Fruit fly (Drosophila melanogaster) whole organism, embryonic: ENCODE results near the gene shv.

Experiments
- CG14050 ChIP-seq: fragments of 200-800 bp; sonication (Bioruptor generic); IDR thresholded peaks from 3 replicates; pipeline ENCODE4 v1.3.6; 2022; ENCODE audit warnings: missing biosample characterization, missing genetic modification characterization
- CG14965 ChIP-seq: fragments of 200-800 bp; sonication (Bioruptor generic); optimal IDR thresholded peaks from 2 replicates; lab custom pipeline; 2016; ENCODE audit warnings: missing biosample characterization, missing genetic modification characterization, borderline replicate concordance
- CG1602 ChIP-seq: fragments of 200-800 bp; sonication (Bioruptor generic); optimal IDR thresholded peaks from 3 replicates; lab custom pipeline; 2016; ENCODE audit warnings: missing biosample characterization, missing genetic modification characterization
- CG16813 ChIP-seq: fragments of 200-800 bp; sonication (Bioruptor generic); IDR thresholded peaks from 3 replicates; pipeline ENCODE4 v1.3.6; 2022; ENCODE audit warnings: missing biosample characterization, missing genetic modification characterization; ENCODE audit not compliant: partially characterized antibody
- CG17612 ChIP-seq: fragments of 200-800 bp; sonication (Bioruptor generic); IDR thresholded peaks from 2 replicates; pipeline ENCODE4 v1.3.6; 2022; ENCODE audit warnings: missing biosample characterization, missing genetic modification characterization
- CG3065 ChIP-seq: fragments of 200-800 bp; sonication (Bioruptor generic); optimal IDR thresholded peaks from 2 replicates; lab custom pipeline; 2016; ENCODE audit warnings: missing biosample characterization, missing genetic modification characterization
- CG31388 ChIP-seq: fragments of 200-800 bp; sonication (Bioruptor generic); optimal IDR thresholded peaks from 2 replicates; lab custom pipeline; 2016; ENCODE audit warnings: missing biosample characterization, missing genetic modification characterization
- CG3407 ChIP-seq: fragments of 200-800 bp; sonication (Bioruptor generic); optimal IDR thresholded peaks from 2 replicates; lab custom pipeline; 2018; ENCODE audit warnings: missing biosample characterization, mild to moderate bottlenecking, missing genetic modification characterization
- CG34224 ChIP-seq: fragments of 200-800 bp; sonication (Bioruptor generic); IDR thresholded peaks from 3 replicates; pipeline ENCODE4 v1.3.6; 2022; ENCODE audit warnings: missing biosample characterization, missing genetic modification characterization; ENCODE audit not compliant: partially characterized antibody
- CG4360 ChIP-seq: fragments of 200-800 bp; sonication (Bioruptor generic); IDR thresholded peaks from 2 replicates; pipeline ENCODE4 v1.3.6; 2022; ENCODE audit warnings: missing biosample characterization, missing genetic modification characterization
- CG5953 ChIP-seq: fragments of 200-800 bp; sonication (Bioruptor generic); IDR thresholded peaks from 2 replicates; pipeline ENCODE4 v1.3.6; 2022; ENCODE audit warnings: missing biosample characterization, missing genetic modification characterization
- CG7745 ChIP-seq: fragments of 200-800 bp; sonication (Bioruptor generic); optimal IDR thresholded peaks from 2 replicates; lab custom pipeline; 2018; ENCODE audit warnings: missing biosample characterization, mild to moderate bottlenecking, missing genetic modification characterization, moderate library complexity
- CG9727 ChIP-seq: fragments of 200-800 bp; sonication (Bioruptor generic); optimal IDR thresholded peaks from 3 replicates; lab custom pipeline; 2017; ENCODE audit warnings: missing biosample characterization, mild to moderate bottlenecking, missing genetic modification characterization
- CG9817 ChIP-seq: fragments of 200-800 bp; sonication (Bioruptor generic); optimal IDR thresholded peaks from 2 replicates; lab custom pipeline; 2018; ENCODE audit warnings: missing biosample characterization, mild to moderate bottlenecking, missing genetic modification characterization, moderate library complexity
- Dll ChIP-seq: fragments of 200-800 bp; sonication (Bioruptor generic); IDR thresholded peaks from 4 replicates; pipeline ENCODE4 v1.3.6; 2022; ENCODE audit warnings: missing biosample characterization, missing genetic modification characterization; ENCODE audit not compliant: partially characterized antibody
- E2f2 ChIP-seq: fragments of 200-800 bp; sonication (Bioruptor generic); IDR thresholded peaks from 2 replicates; pipeline ENCODE4 v1.3.6; 2022; ENCODE audit warnings: missing biosample characterization, missing genetic modification characterization
- Ets97D ChIP-seq: fragments of 200-800 bp; sonication (Bioruptor generic); optimal IDR thresholded peaks from 3 replicates; lab custom pipeline; 2016; ENCODE audit warnings: missing biosample characterization, missing genetic modification characterization
- Gsc ChIP-seq: fragments of 200-800 bp; sonication (Bioruptor generic); IDR thresholded peaks from 2 replicates; pipeline ENCODE4 v1.3.6; 2022; ENCODE audit warnings: missing biosample characterization, missing genetic modification characterization
- Hey ChIP-seq: fragments of 200-800 bp; sonication (Bioruptor generic); optimal IDR thresholded peaks from 3 replicates; lab custom pipeline; 2018; ENCODE audit warnings: missing biosample characterization, mild to moderate bottlenecking, missing genetic modification characterization
- Hmx ChIP-seq: fragments of 200-800 bp; sonication (Bioruptor generic); optimal IDR thresholded peaks from 2 replicates; lab custom pipeline; 2016; ENCODE audit warnings: missing biosample characterization, missing genetic modification characterization
- Hr78 ChIP-seq, 2 experiments: fragments of 200-800 bp in 1 of 2; fragments of >200 bp in 1 of 2; sonication (Bioruptor generic) in 1 of 2; optimal IDR thresholded peaks; 2 replicates each; lab custom pipeline; 2017 to 2019; ENCODE audit warnings: missing biosample characterization in 2 of 2, missing genetic modification characterization in 2 of 2, mild to moderate bottlenecking in 1 of 2, moderate library complexity in 1 of 2
- Hsf ChIP-seq: fragments of 200-800 bp; sonication (Bioruptor generic); optimal IDR thresholded peaks from 3 replicates; lab custom pipeline; 2016; ENCODE audit warnings: missing biosample characterization, missing genetic modification characterization
- Nf-YC ChIP-seq: fragments of 200-800 bp; optimal IDR thresholded peaks from 3 replicates; lab custom pipeline; 2019; ENCODE audit warnings: missing biosample characterization, mild to moderate bottlenecking, missing genetic modification characterization, moderate library complexity
- Side ChIP-seq: fragments of 200-800 bp; sonication (Bioruptor generic); optimal IDR thresholded peaks from 2 replicates; lab custom pipeline; 2016; ENCODE audit warnings: missing biosample characterization, missing genetic modification characterization
- Sin3A ChIP-seq: fragments of >200 bp; optimal IDR thresholded peaks from 2 replicates; lab custom pipeline; 2018
- abd-A ChIP-seq: fragments of 200-800 bp; sonication (Bioruptor generic); optimal IDR thresholded peaks from 3 replicates; lab custom pipeline; 2019; ENCODE audit warnings: missing biosample characterization, mild to moderate bottlenecking, missing genetic modification characterization, moderate library complexity
- crc ChIP-seq: fragments of 200-800 bp; sonication (Bioruptor generic); optimal IDR thresholded peaks from 2 replicates; lab custom pipeline; 2016; ENCODE audit warnings: missing biosample characterization, missing genetic modification characterization
- crp ChIP-seq, 2 experiments: fragments of 200-800 bp; sonication (Bioruptor generic); optimal IDR thresholded peaks; 2 replicates in 1 of 2; 3 replicates in 1 of 2; lab custom pipeline; 2017; ENCODE audit warnings: missing biosample characterization in 2 of 2, missing genetic modification characterization in 2 of 2, mild to moderate bottlenecking in 1 of 2, moderate library complexity in 1 of 2
- fd3F ChIP-seq: fragments of 200-800 bp; sonication (Bioruptor generic); optimal IDR thresholded peaks from 2 replicates; lab custom pipeline; 2018; ENCODE audit warnings: missing biosample characterization, mild to moderate bottlenecking, missing genetic modification characterization, moderate library complexity
- grn ChIP-seq: fragments of 200-800 bp; sonication (Bioruptor generic); optimal IDR thresholded peaks from 3 replicates; lab custom pipeline; 2017; ENCODE audit warnings: missing biosample characterization, missing genetic modification characterization
- gsb-n ChIP-seq: fragments of 200-800 bp; sonication (Bioruptor generic); optimal IDR thresholded peaks from 3 replicates; lab custom pipeline; 2018; ENCODE audit warnings: missing biosample characterization, mild to moderate bottlenecking, missing genetic modification characterization
- hth ChIP-seq: fragments of >200 bp; optimal IDR thresholded peaks from 2 replicates; lab custom pipeline; 2017; ENCODE audit warnings: inconsistent platforms
- jing ChIP-seq: fragments of 200-800 bp; sonication (Bioruptor generic); optimal IDR thresholded peaks from 2 replicates; lab custom pipeline; 2018; ENCODE audit warnings: missing biosample characterization, mild to moderate bottlenecking, missing genetic modification characterization
- knrl ChIP-seq: fragments of 200-800 bp; sonication (Bioruptor generic); IDR thresholded peaks from 3 replicates; pipeline ENCODE4 v1.3.6; 2022; ENCODE audit warnings: missing biosample characterization, missing genetic modification characterization; ENCODE audit not compliant: partially characterized antibody
- lov ChIP-seq, 2 experiments: fragments of 200-800 bp in 1 of 2; fragments of >200 bp in 1 of 2; sonication (Bioruptor generic) in 1 of 2; IDR thresholded peaks in 1 of 2; optimal IDR thresholded peaks in 1 of 2; 2 replicates in 1 of 2; 3 replicates in 1 of 2; pipeline versions ENCODE4 v1.3.6 to Lab custom; 2017 to 2022; ENCODE audit warnings: missing biosample characterization in 1 of 2, missing genetic modification characterization in 1 of 2
- mirr ChIP-seq: fragments of 200-800 bp; sonication (Bioruptor generic); optimal IDR thresholded peaks from 3 replicates; lab custom pipeline; 2018; ENCODE audit warnings: missing biosample characterization, mild to moderate bottlenecking, missing genetic modification characterization
- nom ChIP-seq: fragments of 200-800 bp; sonication (Bioruptor generic); optimal IDR thresholded peaks from 2 replicates; lab custom pipeline; 2017; ENCODE audit warnings: missing biosample characterization, missing genetic modification characterization, mild to moderate bottlenecking, moderate library complexity, missing genetic modification reagents
- oc ChIP-seq: fragments of 200-800 bp; sonication (Bioruptor generic); optimal IDR thresholded peaks from 2 replicates; lab custom pipeline; 2018; ENCODE audit warnings: missing biosample characterization, mild to moderate bottlenecking, missing genetic modification characterization, moderate library complexity
- pita ChIP-seq: fragments of 200-800 bp; sonication (Bioruptor generic); optimal IDR thresholded peaks from 2 replicates; lab custom pipeline; 2017; ENCODE audit warnings: missing biosample characterization, mild to moderate bottlenecking, missing genetic modification characterization
- prd ChIP-seq, 3 experiments: fragments of >200 bp in 2 of 3; fragments of 200-800 bp in 1 of 3; sonication (Bioruptor generic) in 1 of 3; optimal IDR thresholded peaks in 2 of 3; IDR thresholded peaks in 1 of 3; 2 replicates in 2 of 3; 3 replicates in 1 of 3; pipeline versions ENCODE4 v1.3.6 to Lab custom; 2017 to 2022; ENCODE audit warnings: missing biosample characterization in 1 of 3, missing genetic modification characterization in 1 of 3
- rib ChIP-seq: fragments of 200-800 bp; sonication (Bioruptor generic); IDR thresholded peaks from 2 replicates; pipeline ENCODE4 v1.3.6; 2022; ENCODE audit warnings: missing biosample characterization, missing genetic modification characterization
- sc ChIP-seq, 3 experiments: fragments of >200 bp in 2 of 3; fragments of 200-800 bp in 1 of 3; sonication (Bioruptor generic) in 1 of 3; optimal IDR thresholded peaks; 2 replicates in 2 of 3; 3 replicates in 1 of 3; lab custom pipeline; 2017; ENCODE audit warnings: mild to moderate bottlenecking in 1 of 3, missing biosample characterization in 1 of 3, missing genetic modification characterization in 1 of 3, missing genetic modification reagents in 1 of 3
- seq ChIP-seq: fragments of 200-800 bp; sonication (Bioruptor generic); IDR thresholded peaks from 2 replicates; pipeline ENCODE4 v1.3.6; 2022; ENCODE audit warnings: missing biosample characterization, missing genetic modification characterization
- sisA ChIP-seq: fragments of 200-800 bp; sonication (Bioruptor generic); IDR thresholded peaks from 2 replicates; pipeline ENCODE4 v1.3.6; 2022; ENCODE audit warnings: missing biosample characterization, missing genetic modification characterization
- slp2 ChIP-seq: fragments of 200-800 bp; sonication (Bioruptor generic); optimal IDR thresholded peaks from 2 replicates; lab custom pipeline; 2016; ENCODE audit warnings: missing biosample characterization, missing genetic modification characterization
- wdn ChIP-seq: fragments of 200-800 bp; sonication (Bioruptor generic); IDR thresholded peaks from 2 replicates; pipeline ENCODE4 v1.3.6; 2022; ENCODE audit warnings: missing biosample characterization, missing genetic modification characterization

shv gene

dm6 chr2L:469912-470311 lies 17.0 kb downstream of the shv start (continued):
- TF ChIP-seq prd (optimal IDR thresholded peaks at IDR 0.05; lab: Kevin White, UChicago), result no peak
- 0 out of 3 replicates have a peak, but pooled peaks have one; percentile 17 for TF ChIP-seq prd (GFP tag; IDR thresholded peaks at IDR 0.05; lab: Robert Waterston, UW)
- TF ChIP-seq sc (optimal IDR thresholded peaks at IDR 0.05; lab: Kevin White, UChicago), result no peak
- peak; percentile 52 for TF ChIP-seq sc (GFP tag; optimal IDR thresholded peaks at IDR 0.05; lab: Kevin White, UChicago)
- no peak for TF ChIP-seq crc (GFP tag; lab: Kevin White, UChicago)
- no peak for TF ChIP-seq CG3065 (GFP tag; lab: Kevin White, UChicago)
- no peak for TF ChIP-seq CG7745 (tag; lab: Kevin White, UChicago)

- TF ChIP-seq Hsf (GFP tag; lab: Kevin White, UChicago) (peak; percentile 83), CG14050 (peak; percentile 73; the same call in 2 of the 3 replicates), CG9727 (peak; percentile 51), CG9817 (tag; lab: Kevin White, UChicago) (peak; percentile 71), Side (peak; percentile 79), oc (tag; lab: Kevin White, UChicago) (peak; percentile 21), CG14965 (GFP tag; lab: Kevin White, UChicago) (peak; percentile 31), wdn (GFP tag; lab: Robert Waterston, UW) (peak; percentile 16; the same call in 1 of the 2 replicates), hth (no peak), CG17612 (peak; percentile 52; the same call in 1 of the 2 replicates), Nf-YC (tag; lab: Kevin White, UChicago) (peak; percentile 49), knrl (GFP tag; lab: Robert Waterston, UW) (no peak), abd-A (tag; lab: Kevin White, UChicago) (peak; percentile 72), E2f2 (peak; percentile 40), Hey (tag; lab: Kevin White, UChicago) (no peak), seq (GFP tag; lab: Robert Waterston, UW) (peak; percentile 79), CG3407 (peak; percentile 35), CG5953 (GFP tag; lab: Robert Waterston, UW) (peak; percentile 52; the same call in 1 of the 2 replicates), Sin3A (lab: Kevin White, UChicago) (no peak), CG4360 (no peak), Ets97D (GFP tag; lab: Kevin White, UChicago) (peak; percentile 20), Hr78 (GFP tag; optimal IDR thresholded peaks at IDR 0.05; lab: Kevin White, UChicago) (no peak), nom (peak; percentile 86), slp2 (GFP tag; lab: Kevin White, UChicago) (peak; percentile 84), fd3F (GFP tag; lab: Kevin White, UChicago) (peak; percentile 57), gsb-n (tag; lab: Kevin White, UChicago) (peak; percentile 37), CG16813 (GFP tag; lab: Robert Waterston, UW) (no peak), jing (peak; percentile 46), Hmx (GFP tag; lab: Kevin White, UChicago) (peak; percentile 56), CG34224 (GFP tag; lab: Robert Waterston, UW) (0 out of 3 replicates have a peak, but pooled peaks have one; percentile 35), Dll (no peak), pita (GFP tag; lab: Kevin White, UChicago) (no peak), grn (no peak), rib (no peak), sisA (GFP tag; lab: Robert Waterston, UW) (peak; percentile 77), CG31388 (peak; percentile 35), Gsc (GFP tag; lab: Robert Waterston, UW) (peak; percentile 8; the same call in 1 of the 2 replicates), CG1602 (GFP tag; lab: Kevin White, UChicago) (peak; percentile 62), lov (optimal IDR thresholded peaks at IDR 0.05; lab: Kevin White, UChicago) (no peak), lov (GFP tag; IDR thresholded peaks at IDR 0.05; lab: Robert Waterston, UW) (no peak), crp (GFP tag; optimal IDR thresholded peaks at IDR 0.05; lab: Kevin White, UChicago) (peak in 1 of 2 experiments; percentile 1), mirr (peak; percentile 74)
Observed at dm6 chr2L:470336-470934, 17.5 kb downstream of the shv start.
